Worm (Caenorhabditis elegans) whole organism, mixed stage, embryonic: Measurements from ENCODE around the gene R08D7.5.

ENCODE experiments used
- lin-13 ChIP-seq: fragments of 150-350 bp; optimal IDR thresholded peaks from 2 replicates; lab custom pipeline; 2014; ENCODE audit warnings: missing biosample characterization, missing genetic modification characterization
- nhr-2 ChIP-seq: fragments of 150-350 bp; optimal IDR thresholded peaks from 2 replicates; lab custom pipeline; 2014; ENCODE audit warnings: missing biosample characterization, missing genetic modification characterization
- nhr-237 ChIP-seq: fragments of 150-350 bp; optimal IDR thresholded peaks from 2 replicates; lab custom pipeline; 2014; ENCODE audit warnings: missing biosample characterization, missing genetic modification characterization
- nhr-28 ChIP-seq: fragments of 150-350 bp; optimal IDR thresholded peaks from 2 replicates; lab custom pipeline; 2014; ENCODE audit warnings: missing biosample characterization, missing genetic modification characterization
- unc-39 ChIP-seq: fragments of 150-350 bp; optimal IDR thresholded peaks from 2 replicates; lab custom pipeline; 2014; ENCODE audit warnings: missing biosample characterization, missing genetic modification characterization
- unc-62 ChIP-seq: fragments of 150-350 bp; optimal IDR thresholded peaks from 2 replicates; lab custom pipeline; 2014; ENCODE audit warnings: missing biosample characterization, missing genetic modification reagents, missing genetic modification characterization

ce11 chrIII:9001491-9001890 lies 27.6 kb downstream of the R08D7.5 start:
- no peak for TF ChIP-seq nhr-28 (tag; lab: Kevin White, UChicago)
- no peak for TF ChIP-seq nhr-2 (tag; lab: Kevin White, UChicago)
- no peak for TF ChIP-seq unc-62 (GFP tag; lab: Kevin White, UChicago)
- TF ChIP-seq unc-39 (tag; lab: Kevin White, UChicago) = no peak
- TF ChIP-seq nhr-237 (tag; lab: Kevin White, UChicago) = no peak
- no peak for TF ChIP-seq lin-13 (tag; lab: Kevin White, UChicago)
